Worm (Caenorhabditis elegans): Measurements from ENCODE around the gene R04B5.11.

R04B5.11 gene

ce11 chrV:10133277-10133676 is 42.2 kb upstream of the R04B5.11 start:
- TF ChIP-seq ceh-27 (GFP tag; optimal IDR thresholded peaks at IDR 0.05) (no peak), ets-4 (GFP tag; optimal IDR thresholded peaks at IDR 0.05) (no peak), mcd-1 (GFP tag; IDR thresholded peaks at IDR 0.05) (no peak), zfh-2 (GFP tag; conservative IDR thresholded peaks at IDR 0.05) (peak; percentile 64), cebp-1 (GFP tag; IDR thresholded peaks at IDR 0.05) (no peak), cebp-1 (tag; optimal IDR thresholded peaks at IDR 0.05) (no peak), nhr-27 (tag; optimal IDR thresholded peaks at IDR 0.05) (no peak)

- TF ChIP-seq ztf-28 (GFP tag; IDR thresholded peaks at IDR 0.05) (no peak), zfh-2 (GFP tag; conservative IDR thresholded peaks at IDR 0.05) (no peak), nhr-80 (tag; optimal IDR thresholded peaks at IDR 0.05) (no peak), attf-5 (GFP tag; optimal IDR thresholded peaks at IDR 0.05) (no peak)
Measured at ce11 chrV:10130195-10130594, 39.1 kb upstream of the R04B5.11 start, which contains the start of gene aos-1. TSS of gene aos-1 (minus strand) at chrV:10130295.

ce11 chrV:10124799-10125548 is 33.9 kb upstream of the R04B5.11 start, which contains the start of gene C08B6.10:
TSS of gene C08B6.10 (plus strand) at chrV:10125498.
- no peak for TF ChIP-seq madf-8 (GFP tag; conservative IDR thresholded peaks at IDR 0.05)
- no peak for TF ChIP-seq T26A5.8 (tag; optimal IDR thresholded peaks at IDR 0.05)
- TF ChIP-seq ceh-91 (GFP tag; IDR thresholded peaks at IDR 0.05) = no peak
- no peak for TF ChIP-seq F23B12.7 (tag; optimal IDR thresholded peaks at IDR 0.05; ENCODE audit: insufficient read depth)
- TF ChIP-seq bed-1 (GFP tag; IDR thresholded peaks at IDR 0.05) = no peak
- no peak for TF ChIP-seq attf-3 (GFP tag; conservative IDR thresholded peaks at IDR 0.05)
- TF ChIP-seq T07F8.4 (tag; optimal IDR thresholded peaks at IDR 0.05) = no peak
- no peak for TF ChIP-seq hlh-12 (tag; optimal IDR thresholded peaks at IDR 0.05)
- no peak for TF ChIP-seq B0261.1 (tag; optimal IDR thresholded peaks at IDR 0.05)
- no peak for TF ChIP-seq rec-8 (tag; optimal IDR thresholded peaks at IDR 0.05)
- no peak for TF ChIP-seq ceh-58 (GFP tag; IDR thresholded peaks at IDR 0.05)
- no peak for TF ChIP-seq nhr-80 (tag; optimal IDR thresholded peaks at IDR 0.05)
- TF ChIP-seq nhr-27 (tag; optimal IDR thresholded peaks at IDR 0.05) = no peak
- TF ChIP-seq Y53F4B.3 (GFP tag; IDR thresholded peaks at IDR 0.05) = no peak
- no peak for TF ChIP-seq Y79H2A.3 (GFP tag; conservative IDR thresholded peaks at IDR 0.05)
- no peak for TF ChIP-seq F57A8.1 (GFP tag; optimal IDR thresholded peaks at IDR 0.05)
- TF ChIP-seq die-1 (tag; optimal IDR thresholded peaks at IDR 0.05) = no peak
- TF ChIP-seq snpc-4 (GFP tag; optimal IDR thresholded peaks at IDR 0.05) = no peak
- no peak for TF ChIP-seq snpc-4 (tag; optimal IDR thresholded peaks at IDR 0.05)
- no peak for TF ChIP-seq repo-1 (tag; optimal IDR thresholded peaks at IDR 0.05)
- TF ChIP-seq rcor-1 (GFP tag; IDR thresholded peaks at IDR 0.05) = no peak

- TF ChIP-seq madf-3 (GFP tag; IDR thresholded peaks at IDR 0.05) (no peak), somi-1 (GFP tag; optimal IDR thresholded peaks at IDR 0.05) (no peak), ceh-100 (GFP tag; IDR thresholded peaks at IDR 0.05) (no peak), efl-1 (GFP tag; optimal IDR thresholded peaks at IDR 0.05) (no peak), snpc-1.1 (tag; optimal IDR thresholded peaks at IDR 0.05; ENCODE audit: insufficient read depth) (no peak), lsl-1 (GFP tag; optimal IDR thresholded peaks at IDR 0.05) (no peak)
Measured at ce11 chrV:10123324-10123723, 32.3 kb upstream of the R04B5.11 start, which contains the start of gene C08B6.6. TSS of gene C08B6.6 (plus strand) at chrV:10123624.
